Worm (Caenorhabditis elegans): ENCODE results near the gene C09G1.4.

Gene C09G1.4

DNA sequence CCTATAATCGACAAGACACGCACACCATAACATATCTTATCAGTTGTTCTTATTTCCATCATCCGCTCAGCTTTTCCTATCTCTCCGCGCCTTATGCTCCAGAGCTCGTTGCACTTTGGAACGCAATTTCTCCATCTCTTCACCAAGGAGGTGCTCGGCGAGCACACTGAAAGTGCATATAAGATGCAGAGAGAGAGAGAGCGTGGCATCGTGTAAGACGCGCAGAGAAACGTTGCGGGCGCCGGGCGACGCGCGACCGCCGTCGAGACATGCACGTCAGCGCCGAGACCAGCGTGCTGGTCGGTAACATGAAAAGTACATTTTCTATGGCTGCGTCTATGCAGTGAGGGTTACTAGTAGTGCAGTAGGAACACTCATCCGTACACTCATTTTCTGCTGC lies 18.1 kb upstream of the C09G1.4 start (continued):
- no peak for TF ChIP-seq mbf-1 (tag; optimal IDR thresholded peaks at IDR 0.05)
- TF ChIP-seq nhr-12 (tag; optimal IDR thresholded peaks at IDR 0.05): no peak
- TF ChIP-seq mdl-1 (tag; optimal IDR thresholded peaks at IDR 0.05): peak; percentile 85 to 91
- TF ChIP-seq egl-27 (tag; optimal IDR thresholded peaks at IDR 0.05): peak; percentile 82
- TF ChIP-seq Y55F3AM.14 (GFP tag; optimal IDR thresholded peaks at IDR 0.05): peak; percentile 52

DNA sequence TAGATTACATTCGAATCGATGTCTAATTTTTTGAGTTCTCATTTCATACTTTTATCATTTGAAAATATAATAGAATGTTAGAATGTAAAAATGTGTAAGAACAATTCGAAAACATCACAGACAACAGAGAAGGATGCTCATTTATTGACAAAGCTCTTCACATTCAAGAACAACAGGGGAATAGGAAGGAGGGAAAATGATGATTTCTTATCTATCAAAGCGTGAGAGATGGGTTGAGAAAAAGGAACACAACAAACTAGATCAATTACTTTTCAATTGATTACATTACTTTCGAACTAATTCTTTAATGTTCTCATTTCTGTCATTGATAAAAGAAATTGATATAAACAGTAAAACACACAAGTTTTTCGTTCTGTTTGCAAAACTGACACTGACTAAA lies 10.4 kb upstream of the C09G1.4 start, which contains the start of the genes VB0395L.1 and nhx-1:
TSS of gene VB0395L.1 (minus strand) at position 186 of the 400 bp plus-strand sequence.
TSS of gene nhx-1 (plus strand) at position 326 of the 400 bp plus-strand sequence.
- TF ChIP-seq nhr-11 (tag; optimal IDR thresholded peaks at IDR 0.05): no peak
- no peak for TF ChIP-seq skn-1 (tag; optimal IDR thresholded peaks at IDR 0.05)
- TF ChIP-seq ama-1 (optimal IDR thresholded peaks at IDR 0.05): no peak
- TF ChIP-seq crh-2 (tag; optimal IDR thresholded peaks at IDR 0.05): no peak
- no peak for TF ChIP-seq nhr-6 (tag; optimal IDR thresholded peaks at IDR 0.05)

DNA sequence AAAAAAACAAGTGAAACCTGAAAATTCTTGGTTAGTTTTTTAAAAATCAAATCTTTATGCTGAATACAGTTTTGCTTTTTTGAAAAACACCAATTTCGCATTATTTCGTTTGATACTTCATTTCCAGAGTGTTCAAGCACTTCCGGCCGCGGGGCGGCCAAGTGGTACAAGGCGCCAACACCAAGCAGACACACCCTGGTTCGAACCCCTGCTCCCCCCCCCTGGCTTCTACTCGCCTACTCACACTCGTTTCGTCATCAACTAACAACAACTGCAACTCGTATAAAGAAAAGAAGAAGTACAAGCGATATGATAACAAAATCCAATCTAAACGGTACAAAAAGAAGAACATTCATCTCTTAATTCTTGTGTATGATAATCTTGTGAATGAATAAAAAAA lies 3.6 kb downstream of the C09G1.4 start:
- no peak for TF ChIP-seq lin-13 (GFP tag; optimal IDR thresholded peaks at IDR 0.05)

DNA sequence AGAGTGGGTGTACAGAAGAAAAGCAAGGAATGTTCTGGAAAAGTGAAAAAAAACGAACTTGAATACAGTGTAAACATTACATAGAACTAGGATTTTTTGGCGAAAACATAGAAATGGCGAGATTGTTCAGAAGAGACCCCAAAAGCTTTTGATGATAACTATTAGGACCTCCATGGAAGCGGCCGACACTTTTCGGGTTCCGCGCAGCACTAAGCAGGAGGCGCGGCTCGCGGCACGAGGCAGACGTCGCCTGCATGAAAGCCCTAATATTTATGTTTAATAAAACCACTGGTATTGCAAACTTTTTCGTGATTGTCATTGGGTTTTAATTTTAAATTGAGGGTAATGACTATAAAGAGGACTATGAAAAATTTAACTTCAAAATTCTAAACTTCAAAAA lies 8.5 kb downstream of the C09G1.4 start:
- TF ChIP-seq snpc-4 (tag; optimal IDR thresholded peaks at IDR 0.05) (peak; percentile 64), ZK546.5 (tag; optimal IDR thresholded peaks at IDR 0.05) (no peak)

DNA sequence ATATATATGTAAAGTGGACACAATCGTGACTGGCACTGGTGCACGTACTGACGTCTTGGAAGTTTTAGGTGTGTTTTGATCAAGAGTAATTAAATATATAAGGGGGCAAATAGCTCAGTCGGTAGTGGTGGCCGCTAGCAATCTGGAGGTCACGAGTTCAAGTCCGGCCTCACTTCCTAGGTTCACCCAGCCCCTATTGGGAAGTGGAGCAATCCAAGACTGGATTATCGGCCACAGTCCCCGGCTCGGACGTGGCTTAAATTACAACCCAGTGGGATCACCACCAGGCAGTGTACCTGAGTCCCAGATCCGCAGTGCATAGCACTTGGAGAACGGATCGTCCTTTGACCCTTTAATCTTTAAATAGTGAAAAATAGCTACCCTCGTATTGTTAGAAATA lies 9.3 kb downstream of the C09G1.4 start:
- no peak for TF ChIP-seq F13H6.1 (tag; optimal IDR thresholded peaks at IDR 0.05)
- no peak for TF ChIP-seq C34F6.9 (tag; optimal IDR thresholded peaks at IDR 0.05)
- TF ChIP-seq nhr-12 (tag; optimal IDR thresholded peaks at IDR 0.05): no peak
- no peak for TF ChIP-seq nhr-129 (tag; optimal IDR thresholded peaks at IDR 0.05)
- no peak for TF ChIP-seq unc-62 (GFP tag; optimal IDR thresholded peaks at IDR 0.05)
- TF ChIP-seq unc-55 (GFP tag; optimal IDR thresholded peaks at IDR 0.05): no peak
- TF ChIP-seq nhr-77 (tag; optimal IDR thresholded peaks at IDR 0.05): no peak
- TF ChIP-seq sma-9 (GFP tag; optimal IDR thresholded peaks at IDR 0.05): no peak
- TF ChIP-seq sma-9 (tag; optimal IDR thresholded peaks at IDR 0.05): no peak
- TF ChIP-seq dmd-4 (tag; optimal IDR thresholded peaks at IDR 0.05): no peak
- TF ChIP-seq sma-3 (GFP tag; optimal IDR thresholded peaks at IDR 0.05): no peak
- no peak for TF ChIP-seq ztf-11 (tag; optimal IDR thresholded peaks at IDR 0.05)
- TF ChIP-seq unc-39 (tag; optimal IDR thresholded peaks at IDR 0.05): no peak
- no peak for TF ChIP-seq fos-1 (tag; optimal IDR thresholded peaks at IDR 0.05)
- no peak for TF ChIP-seq nhr-25 (tag; optimal IDR thresholded peaks at IDR 0.05)
- TF ChIP-seq elt-3 (tag; optimal IDR thresholded peaks at IDR 0.05): no peak
- no peak for TF ChIP-seq ztf-1 (GFP tag; conservative IDR thresholded peaks at IDR 0.05)
- no peak for TF ChIP-seq ztf-4 (tag; optimal IDR thresholded peaks at IDR 0.05)
- TF ChIP-seq nhr-6 (tag; optimal IDR thresholded peaks at IDR 0.05): no peak

DNA sequence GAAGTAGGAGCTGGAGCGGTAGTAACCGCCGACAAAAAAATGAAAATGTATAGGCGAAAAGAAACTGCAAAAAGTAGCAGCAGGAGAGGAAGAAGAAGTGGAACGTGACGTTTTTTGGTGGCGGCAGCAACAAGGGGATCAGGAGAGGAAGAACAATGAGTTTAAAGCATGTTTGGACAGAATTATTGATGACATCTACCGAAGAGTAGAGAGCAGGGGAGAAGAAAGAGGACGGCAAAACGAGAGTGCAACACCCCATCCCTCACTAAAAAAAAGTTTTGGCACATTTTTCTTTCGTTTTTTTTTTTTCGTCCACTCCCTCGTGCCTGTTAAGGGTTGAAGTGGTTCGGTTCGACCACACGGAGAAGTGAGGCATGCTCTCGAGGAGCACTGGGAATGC lies 12.5 kb downstream of the C09G1.4 start:
- no peak for TF ChIP-seq nhr-10 (tag; optimal IDR thresholded peaks at IDR 0.05)
- TF ChIP-seq ZK546.5 (tag; optimal IDR thresholded peaks at IDR 0.05): no peak
- no peak for TF ChIP-seq ceh-82 (tag; optimal IDR thresholded peaks at IDR 0.05)
- no peak for TF ChIP-seq lin-13 (GFP tag; optimal IDR thresholded peaks at IDR 0.05)
- TF ChIP-seq mdl-1 (tag; optimal IDR thresholded peaks at IDR 0.05): peak in 1 of 2 experiments; percentile 23
- TF ChIP-seq unc-55 (GFP tag; optimal IDR thresholded peaks at IDR 0.05): peak; percentile 31

DNA sequence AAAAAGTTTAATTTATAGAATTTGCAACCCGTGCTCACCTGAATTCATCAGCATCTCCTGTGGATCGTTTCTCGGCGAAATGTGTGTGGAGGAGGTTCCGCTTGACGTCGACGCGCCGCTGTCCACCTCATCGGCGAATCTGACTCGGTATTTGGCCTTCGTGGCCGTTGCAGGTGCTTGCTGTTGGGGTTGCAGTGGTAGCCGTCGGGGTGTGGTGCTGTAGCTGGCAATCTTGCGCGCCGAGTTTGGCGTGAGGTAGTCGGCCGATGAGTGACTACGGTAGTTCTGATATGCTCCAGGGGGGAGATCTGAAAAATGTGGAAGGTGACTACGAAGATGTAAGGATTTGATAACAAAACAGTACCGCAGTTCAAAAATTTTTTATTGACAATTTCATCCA lies 13.6 kb downstream of the C09G1.4 start:
- TF ChIP-seq C34F6.9 (tag; optimal IDR thresholded peaks at IDR 0.05) (no peak), fos-1 (tag; optimal IDR thresholded peaks at IDR 0.05) (no peak), blmp-1 (tag; optimal IDR thresholded peaks at IDR 0.05; ENCODE audit: insufficient read depth) (no peak), nhr-21 (tag; optimal IDR thresholded peaks at IDR 0.05) (no peak), ztf-11 (tag; optimal IDR thresholded peaks at IDR 0.05) (no peak), lsy-2 (tag; optimal IDR thresholded peaks at IDR 0.05) (no peak), zag-1 (tag; optimal IDR thresholded peaks at IDR 0.05) (no peak), nhr-129 (tag; optimal IDR thresholded peaks at IDR 0.05) (no peak), dmd-4 (tag; optimal IDR thresholded peaks at IDR 0.05) (no peak), nhr-6 (tag; optimal IDR thresholded peaks at IDR 0.05) (no peak), lin-13 (GFP tag; optimal IDR thresholded peaks at IDR 0.05) (no peak), lin-11 (tag; optimal IDR thresholded peaks at IDR 0.05) (no peak), mdl-1 (tag; optimal IDR thresholded peaks at IDR 0.05) (no peak), nhr-237 (tag; optimal IDR thresholded peaks at IDR 0.05) (no peak)
